Fruit fly (Drosophila melanogaster) Kc167 (cell line): Measurements from ENCODE around the gene CG7841.

ENCODE experiments used
- Myc ChIP-seq: fragments of >200 bp; optimal IDR thresholded peaks from 2 replicates; lab custom pipeline; 2017; ENCODE audit warnings: missing external identifiers
- h ChIP-seq: fragments of >200 bp; optimal IDR thresholded peaks from 3 replicates; lab custom pipeline; 2018; ENCODE audit warnings: missing external identifiers
- insv ChIP-seq: fragments of >200 bp; optimal IDR thresholded peaks from 3 replicates; lab custom pipeline; 2018; ENCODE audit warnings: missing external identifiers
- ttk ChIP-seq: sonication (Bioruptor generic); optimal IDR thresholded peaks from 2 replicates; lab custom pipeline; 2017; ENCODE audit warnings: missing external identifiers

DNA sequence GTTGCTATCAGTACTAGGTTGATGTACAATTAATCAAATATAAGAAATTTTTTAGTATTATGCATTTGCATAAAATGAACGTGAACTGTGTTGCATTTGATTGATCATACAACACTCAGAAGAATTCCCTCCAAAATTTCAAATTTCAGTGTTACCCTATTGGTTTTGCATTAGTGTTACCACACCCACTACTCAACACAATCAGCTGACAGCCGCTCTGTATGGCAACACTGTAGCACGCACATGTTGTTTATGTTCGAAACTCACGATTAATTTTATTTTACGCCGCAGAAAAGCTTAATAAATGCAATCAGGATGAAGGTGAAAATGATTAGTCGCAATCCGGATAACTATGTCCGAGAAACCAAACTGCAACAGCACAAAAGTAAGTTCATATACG lies 9.3 kb downstream of the CG7841 start, which contains the start of gene CG7275:
- no peak for TF ChIP-seq h (lab: Kevin White, UChicago)
- TF ChIP-seq ttk (lab: Kevin White, UChicago) = no peak
- no peak for TF ChIP-seq insv
- no peak for TF ChIP-seq Myc (lab: Kevin White, UChicago)
